Worm (Caenorhabditis elegans): ENCODE results near the gene T24C2.3.

DNA sequence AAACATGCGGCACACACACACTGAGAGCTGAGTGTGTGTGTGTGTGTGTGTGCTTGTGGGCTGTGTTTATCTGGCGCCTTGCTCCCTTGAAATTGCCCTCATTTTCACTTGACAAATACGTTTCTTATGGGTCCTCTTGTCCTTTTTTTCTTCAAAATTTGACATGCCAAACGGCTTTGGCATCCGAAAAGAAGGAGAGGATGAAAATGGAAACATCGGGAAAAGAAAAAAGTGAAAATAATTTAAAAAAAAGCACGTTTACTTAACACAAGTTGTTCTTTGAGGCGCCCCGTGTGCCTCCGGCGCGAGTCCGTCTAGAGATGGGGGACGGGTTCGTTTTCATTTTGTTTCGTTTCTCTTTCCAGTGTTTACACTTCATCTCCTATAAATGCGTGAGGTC lies 48.2 kb upstream of the T24C2.3 start:
- TF ChIP-seq hlh-1 (tag; optimal IDR thresholded peaks at IDR 0.05), result no peak
- no peak for TF ChIP-seq nhr-28 (tag; optimal IDR thresholded peaks at IDR 0.05)
- TF ChIP-seq mep-1 (tag; optimal IDR thresholded peaks at IDR 0.05), result no peak
- no peak for TF ChIP-seq unc-39 (tag; optimal IDR thresholded peaks at IDR 0.05)
- no peak for TF ChIP-seq cnd-1 (tag; optimal IDR thresholded peaks at IDR 0.05)

Data from whole organism, mixed stage, embryonic.